Fruit fly (Drosophila melanogaster) whole organism, pupa: ENCODE results near the gene Pex10.
A peak's percentile ranks its signal among the peaks of the same experiment; 100 is the strongest.

Experiments used
- CG10348 ChIP-seq: fragments of 200-800 bp; sonication (Bioruptor generic); IDR thresholded peaks from 2 replicates; pipeline ENCODE4 v1.3.6; 2022; ENCODE audit warnings: missing biosample characterization, missing genetic modification characterization
- CG12605 ChIP-seq: fragments of 200-800 bp; sonication (Bioruptor generic); IDR thresholded peaks from 2 replicates; pipeline ENCODE4 v1.3.6; 2022; ENCODE audit warnings: missing biosample characterization, missing genetic modification characterization
- CG13204 ChIP-seq: fragments of 200-800 bp; sonication (Bioruptor generic); optimal IDR thresholded peaks from 2 replicates; lab custom pipeline; 2018; ENCODE audit warnings: missing biosample characterization, mild to moderate bottlenecking, missing genetic modification characterization, moderate library complexity
- CG14655 ChIP-seq: fragments of 200-800 bp; sonication (Bioruptor generic); optimal IDR thresholded peaks from 3 replicates; lab custom pipeline; 2017; ENCODE audit warnings: mild to moderate bottlenecking, missing biosample characterization, missing genetic modification reagents, missing genetic modification characterization
- CG15710 ChIP-seq: fragments of 200-800 bp; sonication (Bioruptor generic); optimal IDR thresholded peaks from 2 replicates; lab custom pipeline; 2018; ENCODE audit warnings: missing biosample characterization, mild to moderate bottlenecking, missing genetic modification characterization, moderate library complexity
- CG17806 ChIP-seq: fragments of 200-800 bp; sonication (Bioruptor generic); optimal IDR thresholded peaks from 2 replicates; lab custom pipeline; 2018; ENCODE audit warnings: missing biosample characterization, mild to moderate bottlenecking, missing genetic modification characterization, moderate library complexity
- CG32121 ChIP-seq: fragments of 200-800 bp; sonication (Bioruptor generic); IDR thresholded peaks from 2 replicates; pipeline ENCODE4 v1.3.6; 2022; ENCODE audit warnings: missing biosample characterization, missing genetic modification characterization
- CG34367 ChIP-seq: fragments of 200-800 bp; sonication (Bioruptor generic); optimal IDR thresholded peaks from 2 replicates; lab custom pipeline; 2018; ENCODE audit warnings: missing biosample characterization, mild to moderate bottlenecking, missing genetic modification characterization
- CG4496 ChIP-seq: fragments of 200-800 bp; sonication (Bioruptor generic); IDR thresholded peaks from 3 replicates; pipeline ENCODE4 v1.3.6; 2022; ENCODE audit warnings: missing biosample characterization, missing genetic modification characterization
- CG8159 ChIP-seq: fragments of 200-800 bp; sonication (Bioruptor generic); optimal IDR thresholded peaks from 3 replicates; lab custom pipeline; 2018; ENCODE audit warnings: missing biosample characterization, mild to moderate bottlenecking, missing genetic modification characterization, moderate library complexity
- CG8301 ChIP-seq: fragments of 200-800 bp; sonication (Bioruptor generic); optimal IDR thresholded peaks from 2 replicates; lab custom pipeline; 2018; ENCODE audit warnings: missing biosample characterization, mild to moderate bottlenecking, missing genetic modification characterization
- CG9948 ChIP-seq: fragments of 200-800 bp; sonication (Bioruptor generic); optimal IDR thresholded peaks from 2 replicates; lab custom pipeline; 2018; ENCODE audit warnings: missing biosample characterization, mild to moderate bottlenecking, missing genetic modification characterization, moderate library complexity
- D1 ChIP-seq: fragments of 200-800 bp; sonication (Bioruptor generic); optimal IDR thresholded peaks from 2 replicates; lab custom pipeline; 2018; ENCODE audit warnings: missing biosample characterization, mild to moderate bottlenecking, missing genetic modification characterization, moderate library complexity
- EcR ChIP-seq: fragments of 200-800 bp; sonication (Bioruptor generic); optimal IDR thresholded peaks from 3 replicates; lab custom pipeline; 2019; ENCODE audit warnings: missing biosample characterization, missing genetic modification characterization, mild to moderate bottlenecking, moderate library complexity, missing genetic modification reagents
- Ets98B ChIP-seq: fragments of 200-800 bp; sonication (Bioruptor generic); IDR thresholded peaks from 2 replicates; pipeline ENCODE4 v1.3.6; 2022; ENCODE audit warnings: missing biosample characterization, missing genetic modification characterization
- Pif1A ChIP-seq: fragments of 200-800 bp; sonication (Bioruptor generic); optimal IDR thresholded peaks from 3 replicates; lab custom pipeline; 2016; ENCODE audit warnings: missing biosample characterization, missing genetic modification characterization
- Pif1B ChIP-seq: fragments of 200-800 bp; sonication (Bioruptor generic); optimal IDR thresholded peaks from 3 replicates; lab custom pipeline; 2016; ENCODE audit warnings: missing biosample characterization, missing genetic modification characterization
- Snoo ChIP-seq: fragments of 200-800 bp; sonication (Bioruptor generic); optimal IDR thresholded peaks from 3 replicates; lab custom pipeline; 2017; ENCODE audit warnings: missing biosample characterization, mild to moderate bottlenecking, missing genetic modification characterization, inconsistent platforms
- fd96Ca ChIP-seq: fragments of 200-800 bp; sonication (Bioruptor generic); IDR thresholded peaks from 3 replicates; pipeline ENCODE4 v1.3.6; 2022; ENCODE audit warnings: missing biosample characterization, missing genetic modification characterization
- gl ChIP-seq: fragments of 200-800 bp; sonication (Bioruptor generic); optimal IDR thresholded peaks from 2 replicates; lab custom pipeline; 2018; ENCODE audit warnings: missing biosample characterization, mild to moderate bottlenecking, missing genetic modification characterization
- rn ChIP-seq: fragments of 200-800 bp; sonication (Bioruptor generic); IDR thresholded peaks from 2 replicates; pipeline ENCODE4 v1.3.6; 2022; ENCODE audit warnings: missing biosample characterization, missing genetic modification characterization

The Pex10 gene

DNA sequence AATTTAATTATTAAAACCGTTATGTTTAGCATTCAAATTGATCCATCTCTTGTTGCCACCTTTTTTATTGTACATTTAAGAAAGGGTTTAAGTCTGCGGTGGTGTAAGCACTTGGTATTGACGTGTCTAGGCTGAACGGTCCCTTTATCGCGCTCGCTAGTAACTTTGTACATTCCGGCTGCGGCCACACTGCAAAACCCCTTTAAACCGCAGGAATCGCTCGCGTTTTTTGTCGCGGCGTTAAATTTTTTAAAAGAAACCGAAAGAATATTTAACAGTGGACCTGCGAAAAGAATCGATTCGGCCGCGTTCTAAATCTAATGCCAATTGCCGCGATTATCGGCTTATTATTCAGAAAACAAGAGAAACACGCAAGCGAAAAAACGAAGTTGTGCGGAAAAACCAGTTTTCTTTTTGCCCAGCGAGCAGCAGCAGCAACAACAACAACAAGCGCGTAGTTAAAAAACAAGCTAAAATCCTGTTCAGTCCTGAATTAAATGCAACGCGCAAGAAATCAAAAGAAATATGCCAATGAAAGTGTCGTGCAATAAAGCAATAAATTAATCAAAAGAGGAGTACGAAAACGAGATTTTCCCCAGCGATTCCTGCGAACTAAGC lies 18.6 kb downstream of the Pex10 start, which contains the start of gene CG13917:
Gene CG13917 (plus strand): TSS at position 211 of the 618 bp plus-strand sequence.
- peak; percentile 51; the same call in 1 of the 2 replicates for TF ChIP-seq CG12605 (GFP tag; lab: Robert Waterston, UW)
- TF ChIP-seq CG14655 (GFP tag; lab: Kevin White, UChicago): no peak

DNA sequence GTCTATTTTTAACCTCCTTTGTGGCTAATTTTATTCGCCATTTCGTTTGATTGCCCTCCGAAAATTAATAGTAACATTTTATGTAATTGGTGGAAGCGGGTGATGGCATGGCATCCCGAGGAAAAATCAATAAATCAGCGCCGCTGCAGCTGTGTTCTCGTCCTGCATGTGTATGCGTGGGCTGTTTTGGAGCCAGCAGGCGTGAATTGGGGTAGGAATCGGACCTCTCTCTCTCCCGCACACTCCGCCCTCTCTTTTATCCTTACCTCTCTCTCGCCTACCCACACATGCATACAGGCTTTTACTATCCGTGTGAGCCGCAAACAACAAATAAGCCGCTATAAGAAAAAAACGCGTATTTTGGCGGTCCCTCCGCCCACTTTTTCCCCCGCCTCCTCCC lies 19.3 kb downstream of the Pex10 start:
- no peak for TF ChIP-seq fd96Ca (GFP tag; lab: Robert Waterston, UW)
- 0 out of 2 replicates have a peak, but pooled peaks have one; percentile 10 for TF ChIP-seq Ets98B (GFP tag; lab: Robert Waterston, UW)

DNA sequence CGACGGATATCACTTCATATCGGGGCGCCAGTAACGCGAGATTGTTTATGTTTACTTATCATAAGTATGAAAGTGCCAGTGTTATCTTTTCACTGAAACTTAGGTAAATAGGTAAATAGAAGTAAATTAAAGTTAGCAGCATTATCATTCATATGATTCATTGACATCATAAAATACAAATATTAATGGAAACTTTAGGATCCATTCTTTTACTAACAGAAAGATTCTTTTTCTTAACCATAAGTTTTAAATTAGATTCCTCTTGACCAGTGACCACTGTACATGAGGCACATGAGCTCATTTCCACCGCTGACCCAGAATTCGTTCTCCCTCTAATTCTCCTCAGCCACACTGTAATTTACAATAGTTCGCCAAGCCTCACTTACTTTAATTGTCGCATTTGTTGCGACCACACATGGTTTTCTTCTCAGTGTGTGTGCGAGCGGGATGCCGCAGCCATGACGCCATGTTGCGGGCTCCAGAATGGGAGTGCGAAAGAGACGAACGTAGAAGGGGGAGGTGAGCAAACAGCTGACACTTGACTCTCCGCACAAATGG lies 20.4 kb downstream of the Pex10 start:
- TF ChIP-seq CG10348 (GFP tag; lab: Robert Waterston, UW): no peak
- TF ChIP-seq gl: no peak
- no peak for TF ChIP-seq CG15710 (tag; lab: Kevin White, UChicago)
- TF ChIP-seq CG14655 (GFP tag; lab: Kevin White, UChicago): no peak
- TF ChIP-seq Ets98B (GFP tag; lab: Robert Waterston, UW): 0 out of 2 replicates have a peak, but pooled peaks have one; percentile 11
- TF ChIP-seq rn (GFP tag; lab: Robert Waterston, UW): no peak
- peak; percentile 16 for TF ChIP-seq CG8301
- TF ChIP-seq CG32121 (GFP tag; lab: Robert Waterston, UW): no peak
- peak; percentile 30; the same call in 1 of the 3 replicates for TF ChIP-seq CG4496 (GFP tag; lab: Robert Waterston, UW)
- TF ChIP-seq fd96Ca (GFP tag; lab: Robert Waterston, UW): no peak; the same call in 2 of the 3 replicates
- TF ChIP-seq CG9948 (tag; lab: Kevin White, UChicago): no peak
- TF ChIP-seq D1 (tag; lab: Kevin White, UChicago): no peak
- TF ChIP-seq CG8159: peak; percentile 15
- no peak for TF ChIP-seq CG12605 (GFP tag; lab: Robert Waterston, UW)
- no peak for TF ChIP-seq Pif1B (GFP tag; lab: Kevin White, UChicago)

DNA sequence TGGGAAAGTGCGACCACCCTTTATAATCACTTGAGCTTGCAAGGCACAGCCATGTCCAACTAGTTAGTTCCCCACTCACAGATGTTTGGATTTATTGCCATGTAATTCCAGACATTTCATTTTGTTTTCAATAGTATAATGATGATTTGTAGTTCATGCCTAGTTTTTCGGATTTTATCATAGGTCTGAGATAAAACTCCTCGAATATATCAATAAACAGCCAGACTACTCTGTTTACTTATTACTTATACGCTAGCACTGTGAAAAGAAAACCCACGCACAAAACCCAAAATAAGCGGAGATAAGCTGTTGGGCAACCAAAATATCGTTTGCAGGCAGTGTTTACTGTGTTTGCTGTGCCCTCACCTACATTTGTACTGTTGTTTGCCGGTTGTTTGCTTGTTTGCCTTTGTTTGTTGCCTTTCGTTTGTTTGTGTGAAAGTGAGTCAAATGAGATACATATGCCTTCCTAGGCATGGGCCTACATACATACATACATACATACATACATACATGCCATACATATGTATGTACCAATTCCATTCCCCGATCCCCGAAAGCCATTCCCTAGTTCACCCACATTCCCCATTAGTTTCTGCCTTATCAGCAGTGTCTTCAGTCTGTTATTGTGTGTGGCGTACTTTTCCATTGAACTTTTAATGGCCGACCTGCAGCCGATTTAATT lies 21.3 kb downstream of the Pex10 start:
- TF ChIP-seq CG10348 (GFP tag; lab: Robert Waterston, UW): no peak
- peak; percentile 38 for TF ChIP-seq CG32121 (GFP tag; lab: Robert Waterston, UW)
- peak; percentile 38 for TF ChIP-seq CG15710 (tag; lab: Kevin White, UChicago)
- TF ChIP-seq fd96Ca (GFP tag; lab: Robert Waterston, UW): no peak
- no peak for TF ChIP-seq CG13204 (GFP tag; lab: Kevin White, UChicago)
- TF ChIP-seq CG34367 (tag; lab: Kevin White, UChicago): peak; percentile 7
- no peak for TF ChIP-seq D1 (tag; lab: Kevin White, UChicago)
- peak; percentile 51 for TF ChIP-seq CG14655 (GFP tag; lab: Kevin White, UChicago)
- TF ChIP-seq CG12605 (GFP tag; lab: Robert Waterston, UW): no peak
- TF ChIP-seq Pif1B (GFP tag; lab: Kevin White, UChicago): no peak
- no peak for TF ChIP-seq Pif1A (GFP tag; lab: Kevin White, UChicago)
- TF ChIP-seq CG17806 (tag; lab: Kevin White, UChicago): peak; percentile 36
- TF ChIP-seq CG9948 (tag; lab: Kevin White, UChicago): peak; percentile 33
- no peak for TF ChIP-seq rn (GFP tag; lab: Robert Waterston, UW)
- peak; percentile 69 for TF ChIP-seq EcR
- TF ChIP-seq CG8159: peak; percentile 36
- TF ChIP-seq CG8301: peak; percentile 36
- TF ChIP-seq Ets98B (GFP tag; lab: Robert Waterston, UW): peak; percentile 41
- no peak for TF ChIP-seq Snoo (tag; lab: Kevin White, UChicago)
- no peak for TF ChIP-seq CG4496 (GFP tag; lab: Robert Waterston, UW)
- TF ChIP-seq gl: no peak

DNA sequence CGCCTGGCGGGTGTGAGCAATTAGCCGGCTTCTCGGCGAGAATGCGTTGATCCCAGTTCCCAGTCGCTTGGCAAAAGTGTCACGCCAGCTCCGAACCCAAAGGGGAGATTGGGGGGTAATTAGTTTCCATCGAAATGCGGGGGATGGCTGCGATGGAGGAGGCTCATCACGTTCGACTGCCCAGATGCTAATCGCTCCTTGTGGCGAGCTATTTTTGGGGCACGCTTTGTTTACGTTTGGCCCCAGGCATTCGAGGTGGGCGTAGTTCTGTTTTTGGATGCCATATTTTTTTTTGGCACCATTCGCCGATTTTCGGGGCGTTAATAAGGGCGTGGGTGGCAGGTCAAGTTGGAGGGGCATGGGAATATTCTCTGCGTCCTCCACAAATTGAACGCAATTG lies 22.2 kb downstream of the Pex10 start:
- TF ChIP-seq fd96Ca (GFP tag; lab: Robert Waterston, UW) (no peak), CG17806 (tag; lab: Kevin White, UChicago) (no peak), CG32121 (GFP tag; lab: Robert Waterston, UW) (0 out of 2 replicates have a peak, but pooled peaks have one; percentile 13)

DNA sequence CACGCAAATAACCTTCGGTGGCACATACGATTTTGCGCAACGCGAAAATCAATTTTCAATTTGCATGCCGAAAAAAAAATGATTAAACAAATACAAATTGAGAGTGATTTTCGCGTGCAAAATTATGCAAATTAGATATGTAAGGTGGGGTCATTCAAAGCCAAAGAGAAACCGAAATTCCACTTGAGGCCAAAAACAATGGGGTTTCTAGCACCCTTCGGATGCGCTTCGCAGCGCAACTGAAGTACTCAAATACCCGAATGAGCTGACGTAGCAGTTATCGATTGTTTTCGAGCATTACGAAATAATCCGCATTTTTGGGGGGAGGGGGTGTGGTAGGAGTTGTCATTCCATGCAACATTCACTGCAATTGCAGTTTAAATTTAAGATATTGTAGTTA lies 22.8 kb downstream of the Pex10 start:
- TF ChIP-seq CG10348 (GFP tag; lab: Robert Waterston, UW) (no peak), EcR (no peak), CG4496 (GFP tag; lab: Robert Waterston, UW) (no peak), CG17806 (tag; lab: Kevin White, UChicago) (no peak), D1 (tag; lab: Kevin White, UChicago) (no peak), Snoo (tag; lab: Kevin White, UChicago) (no peak), CG34367 (tag; lab: Kevin White, UChicago) (no peak), fd96Ca (GFP tag; lab: Robert Waterston, UW) (no peak)
